Worm (Caenorhabditis elegans): ENCODE data around the gene T02C1.1.

ce11 chrIII:9269012-9269471 is 21.7 kb downstream of the T02C1.1 start, which contains the start of gene clip-1:
- TF ChIP-seq dmd-4 (tag; optimal IDR thresholded peaks at IDR 0.05; ENCODE audit: borderline replicate concordance): no peak
- TF ChIP-seq mec-3 (tag; optimal IDR thresholded peaks at IDR 0.05; ENCODE audit: borderline replicate concordance): no peak
- no peak for TF ChIP-seq sox-2 (GFP tag; IDR thresholded peaks at IDR 0.05)
- no peak for TF ChIP-seq fkh-6 (tag; optimal IDR thresholded peaks at IDR 0.05)
- no peak for TF ChIP-seq C08G9.2 (tag; optimal IDR thresholded peaks at IDR 0.05)
- no peak for TF ChIP-seq hlh-15 (tag; optimal IDR thresholded peaks at IDR 0.05)
- TF ChIP-seq C38D4.7 (GFP tag; optimal IDR thresholded peaks at IDR 0.05): no peak
- no peak for TF ChIP-seq T23F11.4 (GFP tag; optimal IDR thresholded peaks at IDR 0.05)
- TF ChIP-seq eyg-1 (tag; optimal IDR thresholded peaks at IDR 0.05): no peak
- TF ChIP-seq elt-2 (tag; optimal IDR thresholded peaks at IDR 0.05): no peak
- no peak for TF ChIP-seq odd-2 (tag; optimal IDR thresholded peaks at IDR 0.05)
- no peak for TF ChIP-seq tbx-7 (tag; optimal IDR thresholded peaks at IDR 0.05)

All from whole organism, late embryonic.